Fruit fly (Drosophila melanogaster): Measurements from ENCODE around the gene CG8097.

The CG8097 gene

dm6 chrX:15574384-15574783, 8.6 kb upstream of the CG8097 start, which contains the start of gene CG9213:
CG9213 (minus strand) TSS chrX:15574535.
- no peak for TF ChIP-seq usp (GFP tag; optimal IDR thresholded peaks at IDR 0.05)

- TF ChIP-seq pan (optimal IDR thresholded peaks at IDR 0.05): no peak
- no peak for TF ChIP-seq psq (optimal IDR thresholded peaks at IDR 0.05)
- TF ChIP-seq usp (GFP tag; optimal IDR thresholded peaks at IDR 0.05): no peak
- no peak for TF ChIP-seq CG8478 (optimal IDR thresholded peaks at IDR 0.05)
- TF ChIP-seq Dll (optimal IDR thresholded peaks at IDR 0.05): no peak
- no peak for TF ChIP-seq EcR (GFP tag; optimal IDR thresholded peaks at IDR 0.05)
These were observed 7.4 kb upstream of the CG8097 start, which contains the start of gene CG42299 for dm6 chrX:15575557-15575956. CG42299 (minus strand) TSS chrX:15575683.

dm6 chrX:15578043-15578442, 4.9 kb upstream of the CG8097 start, which contains the start of the genes cerv and CG7872:
cerv (minus strand) TSS chrX:15578171.
CG7872 (plus strand) TSS chrX:15578205.
- TF ChIP-seq EcR (GFP tag; optimal IDR thresholded peaks at IDR 0.05) (no peak), Dll (optimal IDR thresholded peaks at IDR 0.05) (no peak), CG8478 (optimal IDR thresholded peaks at IDR 0.05) (no peak), pan (optimal IDR thresholded peaks at IDR 0.05) (no peak), psq (optimal IDR thresholded peaks at IDR 0.05) (no peak), usp (GFP tag; optimal IDR thresholded peaks at IDR 0.05) (no peak)

dm6 chrX:15579579-15579978, 3.4 kb upstream of the CG8097 start:
- TF ChIP-seq Dll (optimal IDR thresholded peaks at IDR 0.05) (no peak), CG8478 (optimal IDR thresholded peaks at IDR 0.05) (no peak), usp (GFP tag; optimal IDR thresholded peaks at IDR 0.05) (no peak), pan (optimal IDR thresholded peaks at IDR 0.05) (no peak), psq (optimal IDR thresholded peaks at IDR 0.05) (no peak), EcR (GFP tag; optimal IDR thresholded peaks at IDR 0.05) (no peak)

- TF ChIP-seq CG8478 (optimal IDR thresholded peaks at IDR 0.05): no peak
- no peak for TF ChIP-seq Dll (optimal IDR thresholded peaks at IDR 0.05)
- no peak for TF ChIP-seq usp (GFP tag; optimal IDR thresholded peaks at IDR 0.05)
- TF ChIP-seq psq (optimal IDR thresholded peaks at IDR 0.05): no peak
- no peak for TF ChIP-seq EcR (GFP tag; optimal IDR thresholded peaks at IDR 0.05)
- no peak for TF ChIP-seq pan (optimal IDR thresholded peaks at IDR 0.05)
These were observed 983 bp downstream of the CG8097 start for dm6 chrX:15583842-15584441.

dm6 chrX:15587433-15587832, 4.5 kb downstream of the CG8097 start, which contains the start of gene Alp11:
Alp11 (plus strand) TSS chrX:15587733.
- no peak for TF ChIP-seq usp (GFP tag; optimal IDR thresholded peaks at IDR 0.05)
- TF ChIP-seq psq (optimal IDR thresholded peaks at IDR 0.05): no peak
- no peak for TF ChIP-seq pan (optimal IDR thresholded peaks at IDR 0.05)
- no peak for TF ChIP-seq EcR (GFP tag; optimal IDR thresholded peaks at IDR 0.05)
- TF ChIP-seq CG8478 (optimal IDR thresholded peaks at IDR 0.05): no peak
- no peak for TF ChIP-seq Dll (optimal IDR thresholded peaks at IDR 0.05)

dm6 chrX:15591721-15592491, 8.9 kb downstream of the CG8097 start:
- TF ChIP-seq pan (optimal IDR thresholded peaks at IDR 0.05) (no peak), EcR (GFP tag; optimal IDR thresholded peaks at IDR 0.05) (no peak), usp (GFP tag; optimal IDR thresholded peaks at IDR 0.05) (no peak), Dll (optimal IDR thresholded peaks at IDR 0.05) (no peak), psq (optimal IDR thresholded peaks at IDR 0.05) (no peak), CG8478 (optimal IDR thresholded peaks at IDR 0.05) (no peak)

dm6 chrX:15592822-15593476, 10.0 kb downstream of the CG8097 start:
- TF ChIP-seq EcR (GFP tag; optimal IDR thresholded peaks at IDR 0.05) (no peak), Dll (optimal IDR thresholded peaks at IDR 0.05) (peak; percentile 31)

- TF ChIP-seq pan (optimal IDR thresholded peaks at IDR 0.05) (no peak), EcR (GFP tag; optimal IDR thresholded peaks at IDR 0.05) (no peak), Dll (optimal IDR thresholded peaks at IDR 0.05) (no peak), usp (GFP tag; optimal IDR thresholded peaks at IDR 0.05) (no peak), psq (optimal IDR thresholded peaks at IDR 0.05) (no peak), CG8478 (optimal IDR thresholded peaks at IDR 0.05) (no peak)
These were observed 10.7 kb downstream of the CG8097 start, which contains the start of gene Chsy for dm6 chrX:15593477-15594229. Chsy (minus strand) TSS chrX:15593534.

dm6 chrX:15594230-15594857, 11.4 kb downstream of the CG8097 start:
- TF ChIP-seq usp (GFP tag; optimal IDR thresholded peaks at IDR 0.05): no peak
- TF ChIP-seq EcR (GFP tag; optimal IDR thresholded peaks at IDR 0.05): no peak
- TF ChIP-seq psq (optimal IDR thresholded peaks at IDR 0.05): no peak
- TF ChIP-seq CG8478 (optimal IDR thresholded peaks at IDR 0.05): no peak
- no peak for TF ChIP-seq Dll (optimal IDR thresholded peaks at IDR 0.05)
- no peak for TF ChIP-seq pan (optimal IDR thresholded peaks at IDR 0.05)

dm6 chrX:15599697-15600096, 16.7 kb downstream of the CG8097 start:
- no peak for TF ChIP-seq EcR (GFP tag; optimal IDR thresholded peaks at IDR 0.05)
- no peak for TF ChIP-seq usp (GFP tag; optimal IDR thresholded peaks at IDR 0.05)
- TF ChIP-seq CG8478 (optimal IDR thresholded peaks at IDR 0.05): no peak
